Fruit fly (Drosophila melanogaster) whole organism, embryonic: ENCODE measurements around the gene CG43273.
A peak's percentile ranks its signal among the peaks of the same experiment; 100 is the strongest.

Experiments used
- Aef1 ChIP-seq: fragments of 200-800 bp; sonication (Bioruptor generic); IDR thresholded peaks from 3 replicates; pipeline ENCODE4 v1.3.6; 2022; ENCODE audit warnings: missing biosample characterization, missing genetic modification characterization
- Bdp1 ChIP-seq: fragments of 200-800 bp; sonication (Bioruptor generic); optimal IDR thresholded peaks from 3 replicates; lab custom pipeline; 2016; ENCODE audit warnings: missing biosample characterization, missing genetic modification characterization
- Bgb ChIP-seq: fragments of 200-800 bp; sonication (Bioruptor generic); IDR thresholded peaks from 2 replicates; pipeline ENCODE4 v1.3.6; 2022; ENCODE audit warnings: missing biosample characterization, missing genetic modification characterization; ENCODE audit not compliant: partially characterized antibody
- Blimp-1 ChIP-seq: fragments of 200-800 bp; sonication (Bioruptor generic); optimal IDR thresholded peaks from 3 replicates; lab custom pipeline; 2018; ENCODE audit warnings: missing biosample characterization, missing genetic modification characterization, mild to moderate bottlenecking, moderate library complexity, missing genetic modification reagents
- BtbVII ChIP-seq: fragments of 200-800 bp; sonication (Bioruptor generic); optimal IDR thresholded peaks from 3 replicates; lab custom pipeline; 2017; ENCODE audit warnings: missing biosample characterization, mild to moderate bottlenecking, missing genetic modification characterization
- CG10462 ChIP-seq: fragments of 200-800 bp; sonication (Bioruptor generic); optimal IDR thresholded peaks from 2 replicates; lab custom pipeline; 2016; ENCODE audit warnings: missing biosample characterization, missing genetic modification characterization
- CG11696 ChIP-seq: fragments of 200-800 bp; sonication (Bioruptor generic); IDR thresholded peaks from 2 replicates; pipeline ENCODE4 v1.3.6; 2022; ENCODE audit warnings: missing biosample characterization, missing genetic modification characterization
- CG12299 ChIP-seq: fragments of 200-800 bp; sonication (Bioruptor generic); optimal IDR thresholded peaks from 2 replicates; lab custom pipeline; 2018; ENCODE audit warnings: missing biosample characterization, mild to moderate bottlenecking, missing genetic modification characterization
- CG1233 ChIP-seq: fragments of 200-800 bp; sonication (Bioruptor generic); optimal IDR thresholded peaks from 4 replicates; lab custom pipeline; 2018; ENCODE audit warnings: missing biosample characterization, mild to moderate bottlenecking, missing genetic modification characterization
- CG12744 ChIP-seq: fragments of 200-800 bp; sonication (Bioruptor generic); optimal IDR thresholded peaks from 2 replicates; lab custom pipeline; 2016; ENCODE audit warnings: missing biosample characterization, missing genetic modification characterization
- CG15514 ChIP-seq: fragments of 200-800 bp; sonication (Bioruptor generic); optimal IDR thresholded peaks from 3 replicates; lab custom pipeline; 2017; ENCODE audit warnings: missing biosample characterization, missing genetic modification characterization, mild to moderate bottlenecking, moderate library complexity, missing genetic modification reagents
- CG34422 ChIP-seq: fragments of 200-800 bp; sonication (Bioruptor generic); IDR thresholded peaks from 3 replicates; pipeline ENCODE4 v1.3.6; 2022; ENCODE audit warnings: missing biosample characterization, missing genetic modification characterization
- CG4730 ChIP-seq: fragments of 200-800 bp; sonication (Bioruptor generic); IDR thresholded peaks from 2 replicates; pipeline ENCODE4 v1.3.6; 2022; ENCODE audit warnings: missing biosample characterization, missing genetic modification characterization
- CG7372 ChIP-seq: fragments of 200-800 bp; sonication (Bioruptor generic); IDR thresholded peaks from 2 replicates; pipeline ENCODE4 v1.3.6; 2022; ENCODE audit warnings: missing biosample characterization, missing genetic modification characterization
- CG7839 ChIP-seq: fragments of 200-800 bp; sonication (Bioruptor generic); optimal IDR thresholded peaks from 3 replicates; lab custom pipeline; 2018; ENCODE audit warnings: missing biosample characterization, mild to moderate bottlenecking, missing genetic modification characterization, moderate library complexity
- CG7963 ChIP-seq: fragments of 200-800 bp; sonication (Bioruptor generic); IDR thresholded peaks from 3 replicates; pipeline ENCODE4 v1.3.6; 2022; ENCODE audit warnings: missing biosample characterization, missing genetic modification characterization; ENCODE audit not compliant: partially characterized antibody
- CG7987 ChIP-seq: fragments of 200-800 bp; sonication (Bioruptor generic); optimal IDR thresholded peaks from 2 replicates; lab custom pipeline; 2018; ENCODE audit warnings: missing biosample characterization, mild to moderate bottlenecking, missing genetic modification characterization, moderate library complexity
- CG8290 ChIP-seq, 3 experiments: fragments of 200-800 bp; sonication (Bioruptor generic); optimal IDR thresholded peaks; 2 replicates each; lab custom pipeline; 2016 to 2019; ENCODE audit warnings: missing biosample characterization in 3 of 3, missing genetic modification characterization in 3 of 3, mild to moderate bottlenecking in 2 of 3, moderate library complexity in 1 of 3
- CG8924 ChIP-seq: fragments of 200-800 bp; optimal IDR thresholded peaks from 3 replicates; lab custom pipeline; 2019; ENCODE audit warnings: missing biosample characterization, mild to moderate bottlenecking, missing genetic modification characterization, moderate library complexity
- CG9932 ChIP-seq: fragments of 200-800 bp; sonication (Bioruptor generic); IDR thresholded peaks from 2 replicates; pipeline ENCODE4 v1.3.6; 2022; ENCODE audit warnings: missing biosample characterization, missing genetic modification characterization
- Eip74EF ChIP-seq, 2 experiments: fragments of 200-800 bp in 1 of 2; fragments of >200 bp in 1 of 2; sonication (Bioruptor generic) in 1 of 2; optimal IDR thresholded peaks; 2 replicates each; lab custom pipeline; 2017 to 2019; ENCODE audit warnings: missing biosample characterization in 2 of 2, missing genetic modification characterization in 2 of 2, mild to moderate bottlenecking in 1 of 2, moderate library complexity in 1 of 2
- HmgD ChIP-seq: fragments of 200-800 bp; sonication (Bioruptor generic); optimal IDR thresholded peaks from 3 replicates; lab custom pipeline; 2016; ENCODE audit warnings: missing biosample characterization, missing genetic modification characterization
- Hmr ChIP-seq: fragments of 200-800 bp; sonication (Bioruptor generic); optimal IDR thresholded peaks from 3 replicates; lab custom pipeline; 2017; ENCODE audit warnings: mild to moderate bottlenecking, missing biosample characterization, missing genetic modification reagents, missing genetic modification characterization
- Hr78 ChIP-seq, 2 experiments: fragments of 200-800 bp in 1 of 2; fragments of >200 bp in 1 of 2; sonication (Bioruptor generic) in 1 of 2; optimal IDR thresholded peaks; 2 replicates each; lab custom pipeline; 2017 to 2019; ENCODE audit warnings: missing biosample characterization in 2 of 2, missing genetic modification characterization in 2 of 2, mild to moderate bottlenecking in 1 of 2, moderate library complexity in 1 of 2
- MTF-1 ChIP-seq: fragments of 200-800 bp; sonication (Bioruptor generic); optimal IDR thresholded peaks from 2 replicates; lab custom pipeline; 2018; ENCODE audit warnings: missing biosample characterization, mild to moderate bottlenecking, missing genetic modification characterization, borderline replicate concordance
- Mad ChIP-seq: fragments of 200-800 bp; sonication (Bioruptor generic); optimal IDR thresholded peaks from 2 replicates; lab custom pipeline; 2016; ENCODE audit warnings: missing biosample characterization, missing genetic modification characterization
- Nf-YB ChIP-seq: fragments of 200-800 bp; sonication (Bioruptor generic); optimal IDR thresholded peaks from 3 replicates; lab custom pipeline; 2019; ENCODE audit warnings: missing biosample characterization, mild to moderate bottlenecking, missing genetic modification characterization, moderate library complexity
- Usf ChIP-seq: fragments of 200-800 bp; sonication (Bioruptor generic); optimal IDR thresholded peaks from 2 replicates; lab custom pipeline; 2017; ENCODE audit warnings: missing genotype, missing biosample characterization, missing genetic modification characterization
- bigmax ChIP-seq: fragments of 200-800 bp; sonication (Bioruptor generic); optimal IDR thresholded peaks from 2 replicates; lab custom pipeline; 2018; ENCODE audit warnings: missing biosample characterization, mild to moderate bottlenecking, missing genetic modification characterization
- cas ChIP-seq: fragments of 200-800 bp; sonication (Bioruptor generic); IDR thresholded peaks from 2 replicates; pipeline ENCODE4 v1.3.6; 2022; ENCODE audit warnings: missing biosample characterization, missing genetic modification characterization
- cwo ChIP-seq: fragments of 200-800 bp; sonication (Bioruptor generic); optimal IDR thresholded peaks from 3 replicates; lab custom pipeline; 2017; ENCODE audit warnings: missing biosample characterization, missing genetic modification characterization, mild to moderate bottlenecking, moderate library complexity, missing genetic modification reagents
- gsb-n ChIP-seq: fragments of 200-800 bp; sonication (Bioruptor generic); optimal IDR thresholded peaks from 3 replicates; lab custom pipeline; 2018; ENCODE audit warnings: missing biosample characterization, mild to moderate bottlenecking, missing genetic modification characterization
- gt ChIP-seq: fragments of 200-800 bp; sonication (Bioruptor generic); IDR thresholded peaks from 2 replicates; pipeline ENCODE4 v1.3.6; 2022; ENCODE audit warnings: missing biosample characterization, missing genetic modification characterization
- hb ChIP-seq: fragments of 200-800 bp; sonication (Bioruptor generic); IDR thresholded peaks from 3 replicates; pipeline ENCODE4 v1.3.6; 2022; ENCODE audit warnings: missing biosample characterization, missing genetic modification characterization; ENCODE audit not compliant: partially characterized antibody
- hkb ChIP-seq, 2 experiments: fragments of 200-800 bp in 1 of 2; fragments of >200 bp in 1 of 2; sonication (Bioruptor generic) in 1 of 2; IDR thresholded peaks in 1 of 2; optimal IDR thresholded peaks in 1 of 2; 2 replicates each; pipeline versions ENCODE4 v1.3.6 to Lab custom; 2017 to 2022; ENCODE audit warnings: missing biosample characterization in 1 of 2, missing genetic modification characterization in 1 of 2
- ken ChIP-seq: fragments of 200-800 bp; sonication (Bioruptor generic); IDR thresholded peaks from 3 replicates; pipeline ENCODE4 v1.3.6; 2022; ENCODE audit warnings: missing biosample characterization, missing genetic modification characterization
- lmd ChIP-seq: fragments of 200-800 bp; sonication (Bioruptor generic); IDR thresholded peaks from 2 replicates; pipeline ENCODE4 v1.3.6; 2022; ENCODE audit warnings: missing biosample characterization, missing genetic modification characterization
- lov ChIP-seq, 2 experiments: fragments of 200-800 bp in 1 of 2; fragments of >200 bp in 1 of 2; sonication (Bioruptor generic) in 1 of 2; IDR thresholded peaks in 1 of 2; optimal IDR thresholded peaks in 1 of 2; 2 replicates in 1 of 2; 3 replicates in 1 of 2; pipeline versions ENCODE4 v1.3.6 to Lab custom; 2017 to 2022; ENCODE audit warnings: missing biosample characterization in 1 of 2, missing genetic modification characterization in 1 of 2
- luna ChIP-seq: fragments of 200-800 bp; sonication (Bioruptor generic); optimal IDR thresholded peaks from 2 replicates; lab custom pipeline; 2016; ENCODE audit warnings: missing biosample characterization, missing genetic modification characterization
- ranshi ChIP-seq: fragments of 200-800 bp; sonication (Bioruptor generic); IDR thresholded peaks from 2 replicates; pipeline ENCODE4 v1.3.6; 2022; ENCODE audit warnings: missing biosample characterization, missing genetic modification characterization
- ro ChIP-seq: fragments of 200-800 bp; sonication (Bioruptor generic); IDR thresholded peaks from 2 replicates; pipeline ENCODE4 v1.3.6; 2022; ENCODE audit warnings: missing biosample characterization, missing genetic modification characterization
- row ChIP-seq: fragments of 200-800 bp; sonication (Bioruptor generic); IDR thresholded peaks from 3 replicates; pipeline ENCODE4 v1.3.6; 2022; ENCODE audit warnings: missing biosample characterization, missing genetic modification characterization
- sqz ChIP-seq: fragments of 200-800 bp; sonication (Bioruptor generic); optimal IDR thresholded peaks from 3 replicates; lab custom pipeline; 2018; ENCODE audit warnings: missing biosample characterization, mild to moderate bottlenecking, missing genetic modification characterization
- tgo ChIP-seq: fragments of 200-800 bp; sonication (Bioruptor generic); IDR thresholded peaks from 3 replicates; pipeline ENCODE4 v1.3.6; 2022; ENCODE audit warnings: missing biosample characterization, missing genetic modification characterization
- ttk ChIP-seq: fragments of 200-800 bp; sonication (Bioruptor generic); IDR thresholded peaks from 2 replicates; pipeline ENCODE4 v2.1.2; 2022; ENCODE audit warnings: missing biosample characterization, missing genetic modification characterization
- unpg ChIP-seq: fragments of 200-800 bp; sonication (Bioruptor generic); optimal IDR thresholded peaks from 3 replicates; lab custom pipeline; 2018; ENCODE audit warnings: missing biosample characterization, mild to moderate bottlenecking, missing genetic modification characterization, moderate library complexity
- wor ChIP-seq: fragments of 200-800 bp; sonication (Bioruptor generic); IDR thresholded peaks from 2 replicates; pipeline ENCODE4 v1.3.6; 2022; ENCODE audit warnings: missing biosample characterization, missing genetic modification characterization

The CG43273 gene

dm6 chr3R:24816993-24817854, 12.9 kb upstream of the CG43273 start, which contains the start of the genes CG5808 and Saf-B (continued):
- no peak for TF ChIP-seq Blimp-1 (GFP tag; lab: Kevin White, UChicago)
- no peak for TF ChIP-seq Nf-YB (GFP tag; lab: Kevin White, UChicago)
- no peak for TF ChIP-seq ro (GFP tag; lab: Robert Waterston, UW)
- TF ChIP-seq luna (GFP tag; lab: Kevin White, UChicago) = no peak
- TF ChIP-seq gsb-n (tag; lab: Kevin White, UChicago) = no peak
- no peak for TF ChIP-seq CG10462 (GFP tag; lab: Kevin White, UChicago)
- TF ChIP-seq CG7987 = no peak
- TF ChIP-seq Eip74EF (GFP tag; optimal IDR thresholded peaks at IDR 0.05; lab: Kevin White, UChicago) = no peak
- peak; percentile 70 for TF ChIP-seq CG8924 (tag; lab: Kevin White, UChicago)
- TF ChIP-seq Mad (GFP tag; lab: Kevin White, UChicago) = no peak
- no peak for TF ChIP-seq unpg (GFP tag; lab: Kevin White, UChicago)
- TF ChIP-seq CG1233 (GFP tag; lab: Kevin White, UChicago) = no peak
- TF ChIP-seq BtbVII (GFP tag; lab: Kevin White, UChicago) = no peak
- no peak for TF ChIP-seq ken (GFP tag; lab: Robert Waterston, UW)
- peak; percentile 85 for TF ChIP-seq hb (GFP tag; lab: Robert Waterston, UW)
- peak; percentile 83 for TF ChIP-seq row (GFP tag; lab: Robert Waterston, UW)
- peak; percentile 96 for TF ChIP-seq CG8290 (GFP tag; optimal IDR thresholded peaks at IDR 0.05; lab: Kevin White, UChicago)
- peak in 1 of 2 experiments; percentile 98 for TF ChIP-seq CG8290 (tag; optimal IDR thresholded peaks at IDR 0.05; lab: Kevin White, UChicago)
- TF ChIP-seq CG7372 = no peak
- TF ChIP-seq CG12299 (tag; lab: Kevin White, UChicago) = no peak
- peak; percentile 41 for TF ChIP-seq CG15514
- TF ChIP-seq Aef1 (GFP tag; lab: Robert Waterston, UW) = peak; percentile 42
- TF ChIP-seq Bdp1 (GFP tag; lab: Kevin White, UChicago) = no peak
- TF ChIP-seq lov (optimal IDR thresholded peaks at IDR 0.05; lab: Kevin White, UChicago) = no peak
- no peak for TF ChIP-seq lov (GFP tag; IDR thresholded peaks at IDR 0.05; lab: Robert Waterston, UW)
- TF ChIP-seq lmd (GFP tag; lab: Robert Waterston, UW) = peak; percentile 57
- TF ChIP-seq Bgb (GFP tag; lab: Robert Waterston, UW) = peak; percentile 76
- no peak for TF ChIP-seq MTF-1
- TF ChIP-seq Hmr = no peak
- no peak for TF ChIP-seq sqz (GFP tag; lab: Kevin White, UChicago)
- TF ChIP-seq ttk (GFP tag; lab: Robert Waterston, UW) = no peak
- no peak for TF ChIP-seq cwo
- no peak for TF ChIP-seq HmgD (GFP tag; lab: Kevin White, UChicago)
- TF ChIP-seq tgo (GFP tag; lab: Robert Waterston, UW) = peak; percentile 63
- TF ChIP-seq CG34422 = no peak; the same call in 2 of the 3 replicates
- TF ChIP-seq Hr78 (GFP tag; optimal IDR thresholded peaks at IDR 0.05; lab: Kevin White, UChicago) = no peak
- no peak for TF ChIP-seq CG7839 (tag; lab: Kevin White, UChicago)
- no peak for TF ChIP-seq ranshi (GFP tag; lab: Robert Waterston, UW)
- no peak for TF ChIP-seq bigmax (GFP tag; lab: Kevin White, UChicago)
- TF ChIP-seq wor (GFP tag; lab: Robert Waterston, UW) = no peak
- no peak for TF ChIP-seq CG11696 (GFP tag; lab: Robert Waterston, UW)
- TF ChIP-seq CG7963 = peak; percentile 81
- no peak for TF ChIP-seq CG12744 (GFP tag; lab: Kevin White, UChicago)
- TF ChIP-seq Usf (GFP tag; lab: Kevin White, UChicago) = no peak
- peak; percentile 38; the same call in 1 of the 2 replicates for TF ChIP-seq CG9932
- no peak for TF ChIP-seq CG4730 (GFP tag; lab: Robert Waterston, UW)
- no peak for TF ChIP-seq hkb (optimal IDR thresholded peaks at IDR 0.05; lab: Kevin White, UChicago)
- no peak for TF ChIP-seq hkb (GFP tag; IDR thresholded peaks at IDR 0.05; lab: Robert Waterston, UW)
- TF ChIP-seq cas = no peak
- TF ChIP-seq gt (GFP tag; lab: Robert Waterston, UW) = no peak
